Fruit fly (Drosophila melanogaster) whole organism, embryonic: ENCODE results near the gene CG1213.

Experiments used
- Adf1 ChIP-seq: fragments of 200-800 bp; sonication (Bioruptor generic); IDR thresholded peaks from 2 replicates; pipeline ENCODE4 v1.3.6; 2022; ENCODE audit warnings: missing biosample characterization, missing genetic modification characterization
- CG10543 ChIP-seq: fragments of 200-800 bp; sonication (Bioruptor generic); optimal IDR thresholded peaks from 3 replicates; lab custom pipeline; 2017; ENCODE audit warnings: missing biosample characterization, mild to moderate bottlenecking, missing genetic modification characterization, moderate library complexity
- CG12659 ChIP-seq: fragments of 200-800 bp; sonication (Bioruptor generic); optimal IDR thresholded peaks from 3 replicates; lab custom pipeline; 2017; ENCODE audit warnings: mild to moderate bottlenecking, missing biosample characterization, missing genetic modification reagents, missing genetic modification characterization
- CG13296 ChIP-seq: fragments of 200-800 bp; sonication (Bioruptor generic); optimal IDR thresholded peaks from 3 replicates; lab custom pipeline; 2018; ENCODE audit warnings: missing biosample characterization, mild to moderate bottlenecking, missing genetic modification characterization
- CG18599 ChIP-seq: fragments of 200-800 bp; sonication (Bioruptor generic); optimal IDR thresholded peaks from 3 replicates; lab custom pipeline; 2017; ENCODE audit warnings: missing biosample characterization, missing genetic modification characterization, mild to moderate bottlenecking, moderate library complexity, missing genetic modification reagents
- CG30403 ChIP-seq: fragments of 200-800 bp; sonication (Bioruptor generic); optimal IDR thresholded peaks from 3 replicates; lab custom pipeline; 2016; ENCODE audit warnings: missing biosample characterization, missing genetic modification characterization
- CG34376 ChIP-seq: fragments of 200-800 bp; sonication (Bioruptor generic); optimal IDR thresholded peaks from 2 replicates; lab custom pipeline; 2018; ENCODE audit warnings: missing biosample characterization, mild to moderate bottlenecking, missing genetic modification characterization
- CG34422 ChIP-seq: fragments of 200-800 bp; sonication (Bioruptor generic); IDR thresholded peaks from 3 replicates; pipeline ENCODE4 v1.3.6; 2022; ENCODE audit warnings: missing biosample characterization, missing genetic modification characterization
- CG7987 ChIP-seq: fragments of 200-800 bp; sonication (Bioruptor generic); optimal IDR thresholded peaks from 2 replicates; lab custom pipeline; 2018; ENCODE audit warnings: missing biosample characterization, mild to moderate bottlenecking, missing genetic modification characterization, moderate library complexity
- CG8290 ChIP-seq, 3 experiments: fragments of 200-800 bp; sonication (Bioruptor generic); optimal IDR thresholded peaks; 2 replicates each; lab custom pipeline; 2016 to 2019; ENCODE audit warnings: missing biosample characterization in 3 of 3, missing genetic modification characterization in 3 of 3, mild to moderate bottlenecking in 2 of 3, moderate library complexity in 1 of 3
- Hey ChIP-seq: fragments of 200-800 bp; sonication (Bioruptor generic); optimal IDR thresholded peaks from 3 replicates; lab custom pipeline; 2018; ENCODE audit warnings: missing biosample characterization, mild to moderate bottlenecking, missing genetic modification characterization
- HmgZ ChIP-seq: fragments of 200-800 bp; sonication (Bioruptor generic); optimal IDR thresholded peaks from 2 replicates; lab custom pipeline; 2018; ENCODE audit warnings: missing biosample characterization, mild to moderate bottlenecking, missing genetic modification characterization
- MBD-R2 ChIP-seq: fragments of 200-800 bp; sonication (Bioruptor generic); IDR thresholded peaks from 2 replicates; pipeline ENCODE4 v1.3.6; 2022; ENCODE audit warnings: missing biosample characterization, missing genetic modification characterization
- NFAT ChIP-seq: fragments of 200-800 bp; sonication (Bioruptor generic); IDR thresholded peaks from 2 replicates; pipeline ENCODE4 v1.3.6; 2022; ENCODE audit warnings: missing biosample characterization, missing genetic modification characterization
- Nf-YA ChIP-seq: fragments of 200-800 bp; sonication (Bioruptor generic); IDR thresholded peaks from 2 replicates; pipeline ENCODE4 v1.3.6; 2022; ENCODE audit warnings: missing biosample characterization, missing genetic modification characterization
- Nf-YC ChIP-seq: fragments of 200-800 bp; optimal IDR thresholded peaks from 3 replicates; lab custom pipeline; 2019; ENCODE audit warnings: missing biosample characterization, mild to moderate bottlenecking, missing genetic modification characterization, moderate library complexity
- Oaz ChIP-seq: fragments of 200-800 bp; sonication (Bioruptor generic); IDR thresholded peaks from 2 replicates; pipeline ENCODE4 v1.3.6; 2022; ENCODE audit warnings: missing biosample characterization, missing genetic modification characterization
- Opbp ChIP-seq: fragments of 200-800 bp; sonication (Bioruptor generic); IDR thresholded peaks from 3 replicates; pipeline ENCODE4 v1.3.6; 2022; ENCODE audit warnings: missing biosample characterization, missing genetic modification characterization; ENCODE audit not compliant: partially characterized antibody
- Side ChIP-seq: fragments of 200-800 bp; sonication (Bioruptor generic); optimal IDR thresholded peaks from 2 replicates; lab custom pipeline; 2016; ENCODE audit warnings: missing biosample characterization, missing genetic modification characterization
- Stat92E ChIP-seq, 3 experiments: fragments of >200 bp in 2 of 3; fragments of 200-800 bp in 1 of 3; sonication (Bioruptor generic) in 1 of 3; optimal IDR thresholded peaks; 2 replicates each; lab custom pipeline; 2017 to 2019; ENCODE audit warnings: missing biosample characterization in 3 of 3, missing genetic modification characterization in 3 of 3, mild to moderate bottlenecking in 1 of 3, moderate library complexity in 1 of 3
- Vsx1 ChIP-seq: fragments of 200-800 bp; sonication (Bioruptor generic); optimal IDR thresholded peaks from 2 replicates; lab custom pipeline; 2017; ENCODE audit warnings: missing biosample characterization, mild to moderate bottlenecking, missing genetic modification characterization, missing genetic modification reagents
- az2 ChIP-seq: fragments of 200-800 bp; sonication (Bioruptor generic); optimal IDR thresholded peaks from 3 replicates; lab custom pipeline; 2016; ENCODE audit warnings: missing biosample characterization, missing genetic modification characterization
- cwo ChIP-seq: fragments of 200-800 bp; sonication (Bioruptor generic); optimal IDR thresholded peaks from 3 replicates; lab custom pipeline; 2017; ENCODE audit warnings: missing biosample characterization, missing genetic modification characterization, mild to moderate bottlenecking, moderate library complexity, missing genetic modification reagents
- exex ChIP-seq: fragments of 200-800 bp; sonication (Bioruptor generic); optimal IDR thresholded peaks from 4 replicates; lab custom pipeline; 2018; ENCODE audit warnings: missing biosample characterization, mild to moderate bottlenecking, missing genetic modification characterization, moderate library complexity
- ftz-f1 ChIP-seq: fragments of 200-800 bp; sonication (Bioruptor generic); optimal IDR thresholded peaks from 2 replicates; lab custom pipeline; 2016; ENCODE audit warnings: missing biosample characterization, missing genetic modification characterization
- grn ChIP-seq: fragments of 200-800 bp; sonication (Bioruptor generic); optimal IDR thresholded peaks from 3 replicates; lab custom pipeline; 2017; ENCODE audit warnings: missing biosample characterization, missing genetic modification characterization
- gsb ChIP-seq: fragments of 200-800 bp; sonication (Bioruptor generic); IDR thresholded peaks from 2 replicates; pipeline ENCODE4 v1.3.6; 2022; ENCODE audit warnings: missing biosample characterization, missing genetic modification characterization
- ind ChIP-seq: fragments of 200-800 bp; sonication (Bioruptor generic); optimal IDR thresholded peaks from 3 replicates; lab custom pipeline; 2016; ENCODE audit warnings: missing biosample characterization, missing genetic modification characterization
- knrl ChIP-seq: fragments of 200-800 bp; sonication (Bioruptor generic); IDR thresholded peaks from 3 replicates; pipeline ENCODE4 v1.3.6; 2022; ENCODE audit warnings: missing biosample characterization, missing genetic modification characterization; ENCODE audit not compliant: partially characterized antibody
- nau ChIP-seq: fragments of 200-800 bp; sonication (Bioruptor generic); optimal IDR thresholded peaks from 3 replicates; lab custom pipeline; 2017; ENCODE audit warnings: missing biosample characterization, mild to moderate bottlenecking, missing genetic modification characterization, missing genetic modification reagents
- org-1 ChIP-seq: fragments of 200-800 bp; sonication (Bioruptor generic); optimal IDR thresholded peaks from 2 replicates; lab custom pipeline; 2017; ENCODE audit warnings: missing biosample characterization, missing genetic modification characterization
- pho ChIP-seq: fragments of 200-800 bp; sonication (Bioruptor generic); optimal IDR thresholded peaks from 2 replicates; lab custom pipeline; 2016; ENCODE audit warnings: missing biosample characterization, missing genetic modification characterization
- row ChIP-seq: fragments of 200-800 bp; sonication (Bioruptor generic); IDR thresholded peaks from 3 replicates; pipeline ENCODE4 v1.3.6; 2022; ENCODE audit warnings: missing biosample characterization, missing genetic modification characterization
- sug ChIP-seq: fragments of 200-800 bp; optimal IDR thresholded peaks from 2 replicates; lab custom pipeline; 2019; ENCODE audit warnings: missing biosample characterization, mild to moderate bottlenecking, missing genetic modification characterization, moderate library complexity
- vnd ChIP-seq: fragments of 200-800 bp; sonication (Bioruptor generic); IDR thresholded peaks from 3 replicates; pipeline ENCODE4 v1.3.6; 2022; ENCODE audit warnings: missing biosample characterization, missing genetic modification characterization; ENCODE audit not compliant: partially characterized antibody
- wdn ChIP-seq: fragments of 200-800 bp; sonication (Bioruptor generic); IDR thresholded peaks from 2 replicates; pipeline ENCODE4 v1.3.6; 2022; ENCODE audit warnings: missing biosample characterization, missing genetic modification characterization
- yki ChIP-seq: fragments of >200 bp; optimal IDR thresholded peaks from 3 replicates; lab custom pipeline; 2018

The CG1213 gene

DNA sequence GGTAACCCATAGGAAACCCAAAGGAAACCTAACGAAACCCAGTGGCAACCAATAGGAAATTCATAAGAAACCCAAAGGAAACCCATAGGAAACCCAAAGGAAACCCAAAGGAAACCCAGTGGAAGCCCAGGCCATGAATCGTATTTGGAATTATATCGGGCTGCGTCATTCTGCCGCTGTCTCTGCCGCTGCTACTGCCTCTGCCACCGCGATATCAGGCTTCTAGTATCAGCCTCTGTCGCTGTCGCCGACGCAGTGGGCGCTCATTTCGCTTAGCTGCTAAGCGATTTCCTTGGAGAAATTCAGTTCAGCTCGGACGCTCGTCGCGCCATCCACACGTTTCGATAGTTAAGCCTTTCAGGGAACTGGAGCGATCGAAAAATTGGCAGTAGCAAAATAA lies 9.6 kb upstream of the CG1213 start, which contains the start of gene CG1208:
CG1208 (plus strand) TSS at position 301 of the 400 bp plus-strand sequence.
- TF ChIP-seq MBD-R2, result no peak
- no peak for TF ChIP-seq CG8290 (GFP tag; optimal IDR thresholded peaks at IDR 0.05; lab: Kevin White, UChicago)
- TF ChIP-seq CG8290 (tag; optimal IDR thresholded peaks at IDR 0.05; lab: Kevin White, UChicago), result no peak
- TF ChIP-seq az2 (GFP tag; lab: Kevin White, UChicago), result no peak
- no peak for TF ChIP-seq Side
- TF ChIP-seq sug (tag; lab: Kevin White, UChicago), result peak; percentile 2
- no peak for TF ChIP-seq CG30403 (GFP tag; lab: Kevin White, UChicago)
- peak; percentile 86 for TF ChIP-seq Adf1 (GFP tag; lab: Robert Waterston, UW)
- no peak for TF ChIP-seq gsb
- TF ChIP-seq ind, result no peak
- no peak for TF ChIP-seq CG13296 (GFP tag; lab: Kevin White, UChicago)
- TF ChIP-seq NFAT (GFP tag; lab: Robert Waterston, UW), result 0 out of 2 replicates have a peak, but pooled peaks have one; percentile 5
- no peak for TF ChIP-seq HmgZ
- no peak for TF ChIP-seq Vsx1 (GFP tag; lab: Kevin White, UChicago)
- TF ChIP-seq yki (lab: Kevin White, UChicago), result no peak
- TF ChIP-seq Oaz, result no peak
- TF ChIP-seq row (GFP tag; lab: Robert Waterston, UW), result no peak

dm6 chr3R:5832345-5832981 lies 8.5 kb upstream of the CG1213 start:
- TF ChIP-seq CG18599, result peak; percentile 53
- peak; percentile 85 for TF ChIP-seq Hey (tag; lab: Kevin White, UChicago)
- peak; percentile 96 for TF ChIP-seq sug (tag; lab: Kevin White, UChicago)
- TF ChIP-seq Opbp (GFP tag; lab: Robert Waterston, UW), result no peak
- TF ChIP-seq CG7987 (GFP tag; lab: Kevin White, UChicago), result peak; percentile 49
- TF ChIP-seq NFAT (GFP tag; lab: Robert Waterston, UW), result 0 out of 2 replicates have a peak, but pooled peaks have one; percentile 10
- peak; percentile 6; the same call in 1 of the 2 replicates for TF ChIP-seq Adf1 (GFP tag; lab: Robert Waterston, UW)
- TF ChIP-seq wdn, result no peak
- peak; percentile 87 for TF ChIP-seq exex (tag; lab: Kevin White, UChicago)
- peak; percentile 24 for TF ChIP-seq Vsx1 (GFP tag; lab: Kevin White, UChicago)
- peak; percentile 86 for TF ChIP-seq CG34376
- no peak for TF ChIP-seq org-1 (GFP tag; lab: Kevin White, UChicago)
- TF ChIP-seq pho (GFP tag; lab: Kevin White, UChicago), result no peak
- TF ChIP-seq nau (GFP tag; lab: Kevin White, UChicago), result no peak
- TF ChIP-seq knrl (GFP tag; lab: Robert Waterston, UW), result no peak
- TF ChIP-seq Nf-YC (tag; lab: Kevin White, UChicago), result no peak
- no peak for TF ChIP-seq az2 (GFP tag; lab: Kevin White, UChicago)
- no peak for TF ChIP-seq CG34422 (GFP tag; lab: Robert Waterston, UW)
- no peak for TF ChIP-seq Stat92E (GFP tag; optimal IDR thresholded peaks at IDR 0.05; lab: Kevin White, UChicago)
- TF ChIP-seq vnd, result peak; percentile 58
- peak; percentile 23 for TF ChIP-seq ftz-f1 (GFP tag; lab: Kevin White, UChicago)
- TF ChIP-seq CG10543, result peak; percentile 21
- TF ChIP-seq grn (GFP tag; lab: Kevin White, UChicago), result peak; percentile 75
- TF ChIP-seq Nf-YA, result no peak
- TF ChIP-seq cwo, result peak; percentile 70
- no peak for TF ChIP-seq CG12659 (GFP tag; lab: Kevin White, UChicago)
